Worm (Caenorhabditis elegans) whole organism, L3 larva: ENCODE measurements around the gene melo-1.

Source experiments
- fkh-10 ChIP-seq: sonication (generic microtip); optimal IDR thresholded peaks from 2 replicates; lab custom pipeline; 2017; ENCODE audit warnings: missing biosample characterization, missing genetic modification reagents, missing genetic modification characterization
- nhr-12 ChIP-seq: fragments of 150-350 bp; optimal IDR thresholded peaks from 2 replicates; lab custom pipeline; 2014; ENCODE audit warnings: missing biosample characterization, missing genetic modification characterization
- pqm-1 ChIP-seq: fragments of 150-350 bp; optimal IDR thresholded peaks from 2 replicates; lab custom pipeline; 2017; ENCODE audit warnings: missing biosample characterization, missing genetic modification characterization, inconsistent platforms
- ztf-11 ChIP-seq: fragments of 150-350 bp; optimal IDR thresholded peaks from 2 replicates; lab custom pipeline; 2014; ENCODE audit warnings: missing biosample characterization, missing genetic modification characterization

DNA sequence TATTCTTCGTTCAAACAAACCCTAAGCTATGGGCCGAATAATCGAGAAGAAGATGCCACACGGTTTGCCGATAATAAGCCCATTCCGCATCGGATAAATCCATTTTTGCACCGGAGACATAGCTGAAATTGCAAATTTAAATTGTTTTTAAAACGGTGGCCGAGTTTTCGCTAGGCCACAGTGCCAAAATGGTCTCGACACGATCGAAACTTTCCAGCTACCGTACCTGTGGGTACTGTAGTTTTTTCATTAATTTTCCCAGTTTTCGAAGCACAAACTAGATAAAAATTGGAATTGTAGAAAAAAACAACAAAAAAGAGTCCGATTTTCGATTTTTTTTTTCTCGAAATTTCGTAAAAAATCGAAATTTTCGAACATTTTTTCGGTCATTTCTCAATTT is 41.4 kb downstream of the melo-1 start:
- TF ChIP-seq nhr-12 (tag; lab: Kevin White, UChicago) (no peak), pqm-1 (no peak), ztf-11 (tag; lab: Kevin White, UChicago) (no peak), fkh-10 (no peak)
